Fruit fly (Drosophila melanogaster): ENCODE data around the gene beta-Spec.
A peak's percentile ranks its signal among the peaks of the same experiment; 100 is the strongest.

The beta-Spec gene

DNA sequence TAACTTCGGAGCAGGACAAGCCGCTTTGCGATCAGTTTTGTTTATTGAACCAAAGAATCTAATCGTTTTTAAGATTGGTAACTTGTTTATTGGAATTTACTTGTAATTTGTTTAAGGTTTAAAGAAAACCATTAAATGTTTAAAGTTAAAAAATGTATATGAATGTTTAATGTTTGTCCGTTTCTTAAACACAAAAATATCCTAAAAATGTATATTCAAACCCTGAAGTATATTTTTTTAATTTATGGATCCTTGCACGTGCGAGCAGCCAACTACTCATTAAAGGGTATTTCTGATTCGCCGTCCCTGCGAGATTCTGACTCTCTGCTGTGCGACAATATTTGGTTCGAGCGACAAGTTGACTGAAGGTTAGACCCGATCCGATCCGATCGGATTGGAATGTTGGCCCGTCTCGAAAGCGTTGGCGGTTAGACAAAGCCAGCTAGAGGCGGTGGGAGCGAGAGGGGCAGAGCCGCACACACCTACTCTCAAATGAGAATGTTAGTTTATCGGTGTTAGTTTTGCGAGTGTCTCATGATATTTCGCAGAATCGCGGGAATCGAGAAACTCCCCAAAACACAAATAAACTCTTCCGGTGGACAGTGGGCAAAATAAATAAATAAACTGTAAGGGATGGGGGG is 41.8 kb downstream of the beta-Spec start (continued):
- peak; percentile 64 for TF ChIP-seq CG15514 (GFP tag; optimal IDR thresholded peaks at IDR 0.05)
- peak; percentile 85 for TF ChIP-seq CG10267 (tag; optimal IDR thresholded peaks at IDR 0.05)
- 0 out of 3 replicates have a peak, but pooled peaks have one; percentile 57 for TF ChIP-seq CG34422 (GFP tag; IDR thresholded peaks at IDR 0.05)
- TF ChIP-seq Ada2b (GFP tag; IDR thresholded peaks at IDR 0.05): peak; percentile 62
- peak; percentile 71 for TF ChIP-seq tx (GFP tag; optimal IDR thresholded peaks at IDR 0.05)
- peak; percentile 77 for TF ChIP-seq mam (GFP tag; optimal IDR thresholded peaks at IDR 0.05)
- TF ChIP-seq CG12769 (tag; optimal IDR thresholded peaks at IDR 0.05): peak; percentile 85
- peak; percentile 71 for TF ChIP-seq Deaf1 (tag; optimal IDR thresholded peaks at IDR 0.05)
- TF ChIP-seq Fer2 (tag; optimal IDR thresholded peaks at IDR 0.05): peak; percentile 64
- no peak for TF ChIP-seq CG17802 (tag; optimal IDR thresholded peaks at IDR 0.05)
- no peak for TF ChIP-seq vnd (GFP tag; IDR thresholded peaks at IDR 0.05; ENCODE audit: partially characterized antibody)
- TF ChIP-seq CG17361 (GFP tag; IDR thresholded peaks at IDR 0.05): peak; percentile 96
- 0 out of 3 replicates have a peak, but pooled peaks have one; percentile 16 for TF ChIP-seq z (GFP tag; IDR thresholded peaks at IDR 0.05)
- TF ChIP-seq CG17829 (tag; optimal IDR thresholded peaks at IDR 0.05): peak; percentile 86
- TF ChIP-seq MESR4 (GFP tag; optimal IDR thresholded peaks at IDR 0.05): no peak
- TF ChIP-seq CG3065 (GFP tag; optimal IDR thresholded peaks at IDR 0.05): peak; percentile 62
- TF ChIP-seq cwo (GFP tag; optimal IDR thresholded peaks at IDR 0.05): peak; percentile 82
- peak; percentile 64 for TF ChIP-seq Aef1 (GFP tag; IDR thresholded peaks at IDR 0.05)
- no peak for TF ChIP-seq HLH4C (GFP tag; IDR thresholded peaks at IDR 0.05; ENCODE audit: partially characterized antibody)
- TF ChIP-seq CkIIα-i1 (GFP tag; IDR thresholded peaks at IDR 0.05): no peak
- TF ChIP-seq CG15601 (tag; optimal IDR thresholded peaks at IDR 0.05): peak; percentile 83
- peak; percentile 60 for TF ChIP-seq CG9876 (GFP tag; optimal IDR thresholded peaks at IDR 0.05)
- TF ChIP-seq nerfin-1 (tag; optimal IDR thresholded peaks at IDR 0.05): peak; percentile 81
- no peak for TF ChIP-seq CG5953 (GFP tag; IDR thresholded peaks at IDR 0.05)
- no peak for TF ChIP-seq br (optimal IDR thresholded peaks at IDR 0.05)
- peak; percentile 68 for TF ChIP-seq CG18764 (GFP tag; optimal IDR thresholded peaks at IDR 0.05)
- TF ChIP-seq CG6654 (GFP tag; optimal IDR thresholded peaks at IDR 0.05): peak; percentile 54
- 0 out of 2 replicates have a peak, but pooled peaks have one; percentile 23 for TF ChIP-seq gt (GFP tag; IDR thresholded peaks at IDR 0.05)
- peak; percentile 83 for TF ChIP-seq CG8388 (GFP tag; optimal IDR thresholded peaks at IDR 0.05)
- TF ChIP-seq pum (GFP tag; optimal IDR thresholded peaks at IDR 0.05): peak; percentile 78
- peak; percentile 28; the same call in 1 of the 3 replicates for TF ChIP-seq gce (GFP tag; IDR thresholded peaks at IDR 0.05)
- TF ChIP-seq vvl (GFP tag; IDR thresholded peaks at IDR 0.05): peak; percentile 69; the same call in 1 of the 2 replicates
- TF ChIP-seq CG9215 (GFP tag; IDR thresholded peaks at IDR 0.05): peak; percentile 76
- peak; percentile 82 to 92 for TF ChIP-seq Hr51 (GFP tag; optimal IDR thresholded peaks at IDR 0.05)
- no peak for TF ChIP-seq luna (GFP tag; optimal IDR thresholded peaks at IDR 0.05)
- TF ChIP-seq seq (GFP tag; IDR thresholded peaks at IDR 0.05): peak; percentile 87
- peak; percentile 62 for TF ChIP-seq CG3838 (GFP tag; optimal IDR thresholded peaks at IDR 0.05)
- TF ChIP-seq fu2 (GFP tag; optimal IDR thresholded peaks at IDR 0.05): peak; percentile 62
- TF ChIP-seq CG10147 (GFP tag; optimal IDR thresholded peaks at IDR 0.05): peak; percentile 91
- peak; percentile 83 for TF ChIP-seq nau (GFP tag; optimal IDR thresholded peaks at IDR 0.05)
- peak; percentile 92 for TF ChIP-seq CG2120 (GFP tag; optimal IDR thresholded peaks at IDR 0.05)
- TF ChIP-seq CG7928 (GFP tag; optimal IDR thresholded peaks at IDR 0.05): peak; percentile 55
- TF ChIP-seq CG17612 (GFP tag; IDR thresholded peaks at IDR 0.05): no peak
- TF ChIP-seq Hmr (GFP tag; optimal IDR thresholded peaks at IDR 0.05): peak; percentile 88
- TF ChIP-seq trh (GFP tag; optimal IDR thresholded peaks at IDR 0.05): peak; percentile 57
- peak; percentile 80 for TF ChIP-seq slbo (GFP tag; IDR thresholded peaks at IDR 0.05)
- no peak for TF ChIP-seq CG17328 (GFP tag; IDR thresholded peaks at IDR 0.05)
- TF ChIP-seq fd102C (GFP tag; optimal IDR thresholded peaks at IDR 0.05): no peak
- peak; percentile 38 for TF ChIP-seq CG15073 (GFP tag; optimal IDR thresholded peaks at IDR 0.05)
- TF ChIP-seq ato (GFP tag; IDR thresholded peaks at IDR 0.05; ENCODE audit: partially characterized antibody): no peak
